Fruit fly (Drosophila melanogaster): ENCODE data around the gene CG2202.

- TF ChIP-seq EcR (GFP tag; optimal IDR thresholded peaks at IDR 0.05) (no peak), usp (GFP tag; optimal IDR thresholded peaks at IDR 0.05) (no peak), pan (optimal IDR thresholded peaks at IDR 0.05) (no peak), CG8478 (optimal IDR thresholded peaks at IDR 0.05) (no peak)
Measured at dm6 chrX:10889955-10890617, 41.5 kb downstream of the CG2202 start.
